Worm (Caenorhabditis elegans) whole organism, dauer: ENCODE measurements around the gene col-171.

Experiments
- unc-62 ChIP-seq: sonication (generic microtip); optimal IDR thresholded peaks from 2 replicates; lab custom pipeline; 2017; ENCODE audit warnings: missing biosample characterization, missing genetic modification reagents, missing genetic modification characterization

Gene col-171

DNA sequence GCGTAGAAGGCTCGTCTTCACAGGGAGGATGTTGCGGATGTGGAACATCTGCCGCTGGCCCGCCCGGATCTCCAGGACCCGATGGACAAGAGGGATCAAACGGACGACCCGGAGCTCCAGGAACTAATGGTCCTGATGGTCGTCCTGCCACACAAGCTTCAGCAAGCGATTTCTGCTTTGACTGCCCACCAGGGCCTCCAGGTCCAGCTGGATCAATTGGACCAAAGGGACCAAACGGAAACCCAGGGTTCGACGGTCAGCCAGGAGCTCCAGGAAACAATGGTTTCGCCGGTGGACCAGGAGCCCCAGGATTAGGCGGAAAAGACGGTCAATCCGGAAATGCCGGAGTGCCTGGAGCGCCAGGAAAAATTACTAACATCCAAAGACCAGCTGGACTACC lies 504 bp downstream of the col-171 start:
- no peak for TF ChIP-seq unc-62 (GFP tag; lab: Kevin White, UChicago)

DNA sequence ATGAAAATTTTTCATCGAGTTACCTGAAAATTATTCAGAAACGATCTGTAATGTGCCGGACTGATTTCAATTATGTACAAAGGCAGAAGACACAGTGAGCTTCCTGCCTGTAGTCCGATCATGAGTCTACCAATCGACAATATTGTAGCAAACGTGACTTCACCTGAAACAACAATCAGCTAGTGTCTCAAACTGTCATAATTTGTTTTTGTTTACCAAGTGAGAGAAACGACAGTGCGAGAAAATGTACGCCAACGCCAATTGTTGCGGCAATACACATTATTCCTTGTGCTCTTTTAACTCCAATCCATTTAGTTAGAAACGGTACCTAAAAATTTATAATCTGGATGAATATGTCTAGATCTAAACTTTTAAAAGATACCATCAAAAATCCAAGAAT lies 3.2 kb downstream of the col-171 start:
- TF ChIP-seq unc-62 (GFP tag; lab: Kevin White, UChicago), result no peak

DNA sequence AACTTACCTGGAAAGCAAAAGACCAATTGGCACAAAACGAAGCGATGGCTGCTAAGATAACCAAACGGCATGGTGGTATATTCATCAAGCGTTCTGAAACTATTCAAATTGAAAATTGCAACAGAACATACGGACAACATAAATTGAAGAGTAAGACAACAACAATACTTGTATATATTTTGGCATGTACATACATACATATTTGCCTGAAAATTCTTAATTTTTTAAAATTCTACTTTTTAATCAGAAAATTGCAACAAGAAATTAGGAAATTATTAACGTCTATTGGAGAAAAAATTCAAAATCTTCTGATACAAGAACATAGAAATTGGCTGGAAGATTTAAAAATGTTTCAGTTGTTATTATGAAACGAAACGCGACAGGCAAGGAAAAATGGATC lies 3.9 kb downstream of the col-171 start, which contains the start of gene C03B1.13:
Gene C03B1.13 (minus strand): TSS at position 101 of the 400 bp plus-strand sequence.
- no peak for TF ChIP-seq unc-62 (GFP tag; lab: Kevin White, UChicago)

DNA sequence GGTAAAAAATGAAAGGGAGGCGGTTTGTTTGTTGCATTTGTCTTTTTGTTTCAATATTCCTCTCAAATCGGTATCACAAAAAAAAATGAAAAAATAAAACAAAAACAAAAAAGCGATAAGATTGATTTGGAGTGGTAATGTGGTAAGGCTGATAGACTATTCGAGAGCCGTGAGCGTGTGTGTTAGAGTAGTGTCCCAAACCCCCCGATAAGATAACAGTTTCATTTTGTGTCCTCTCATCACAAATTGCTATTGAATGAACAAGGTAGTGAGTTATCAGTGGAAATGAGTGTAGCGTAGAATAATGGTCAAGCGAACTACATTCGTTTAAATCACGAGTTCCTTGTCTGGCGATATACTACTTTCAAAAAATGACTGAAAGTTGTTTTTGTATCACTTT lies 4.3 kb downstream of the col-171 start:
- TF ChIP-seq unc-62 (GFP tag; lab: Kevin White, UChicago), result no peak

DNA sequence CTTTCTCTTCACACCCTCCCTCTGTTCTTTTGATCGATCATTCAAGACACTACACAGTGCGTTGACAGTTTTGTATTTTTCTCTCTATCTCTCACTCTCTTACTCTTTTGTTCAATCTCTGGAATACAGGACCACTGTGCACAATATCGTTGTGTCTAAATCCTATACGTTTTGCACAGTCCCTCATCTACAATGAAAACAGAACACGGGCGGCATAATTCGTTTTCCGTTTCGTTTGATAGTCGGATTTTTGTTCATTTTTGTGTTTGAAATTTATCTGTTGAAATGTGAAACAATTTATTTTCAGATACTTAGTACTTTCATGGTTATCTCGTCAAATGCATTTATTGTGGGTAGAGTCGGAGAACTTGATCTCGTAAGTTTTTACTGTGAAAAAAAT lies 7.4 kb downstream of the col-171 start, which contains the start of gene C03B1.7:
Gene C03B1.7 (plus strand): TSS at position 301 of the 400 bp plus-strand sequence.
- no peak for TF ChIP-seq unc-62 (GFP tag; lab: Kevin White, UChicago)

ce11 chrX:6345785-6346184 lies 11.7 kb downstream of the col-171 start:
- no peak for TF ChIP-seq unc-62 (GFP tag; lab: Kevin White, UChicago)

ce11 chrX:6347013-6347412 lies 12.9 kb downstream of the col-171 start, which contains the start of gene C03B1.9:
C03B1.9 (minus strand) TSS chrX:6347113.
- TF ChIP-seq unc-62 (GFP tag; lab: Kevin White, UChicago), result no peak

ce11 chrX:6350016-6350415 lies 15.9 kb downstream of the col-171 start, which contains the start of gene C03B1.6:
C03B1.6 (plus strand) TSS chrX:6350316.
- TF ChIP-seq unc-62 (GFP tag; lab: Kevin White, UChicago), result no peak

ce11 chrX:6353763-6354162 lies 19.7 kb downstream of the col-171 start:
- TF ChIP-seq unc-62 (GFP tag; lab: Kevin White, UChicago), result no peak

DNA sequence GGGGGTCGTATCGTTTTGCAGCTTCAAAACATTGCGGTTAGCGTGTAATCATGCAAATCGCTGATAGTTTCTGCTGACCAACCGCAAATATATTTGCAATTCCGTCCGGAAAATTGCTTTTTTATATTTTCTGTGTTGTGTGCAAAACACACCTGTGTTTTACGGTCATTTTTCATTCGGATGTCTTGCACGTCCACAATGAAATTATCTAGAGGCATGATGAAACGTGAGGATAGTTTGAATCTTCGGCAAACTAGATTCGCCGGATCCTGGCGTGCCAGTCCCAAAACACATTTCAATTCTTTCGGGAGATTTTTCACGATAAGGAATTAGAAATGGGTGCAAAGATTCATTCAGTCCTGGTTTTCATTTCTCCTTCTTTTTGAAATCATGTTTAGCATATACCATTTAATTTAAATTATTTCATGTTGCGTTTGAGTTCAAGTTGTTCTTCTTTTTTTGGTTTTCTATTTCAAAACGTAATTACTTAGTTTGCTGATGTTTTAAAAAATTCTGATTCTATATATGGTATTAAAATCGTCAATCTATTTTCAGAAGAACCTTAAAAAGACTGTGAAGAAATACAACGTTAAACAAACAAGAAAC lies 21.0 kb downstream of the col-171 start, which contains the start of gene C03B1.5:
Gene C03B1.5 (plus strand): TSS at position 556 of the 606 bp plus-strand sequence.
- no peak for TF ChIP-seq unc-62 (GFP tag; lab: Kevin White, UChicago)

- TF ChIP-seq unc-62 (GFP tag; lab: Kevin White, UChicago), result no peak
Measured at ce11 chrX:6357772-6358171, 23.7 kb downstream of the col-171 start, which contains the start of gene C03B1.10. C03B1.10 (minus strand) TSS chrX:6357872.

DNA sequence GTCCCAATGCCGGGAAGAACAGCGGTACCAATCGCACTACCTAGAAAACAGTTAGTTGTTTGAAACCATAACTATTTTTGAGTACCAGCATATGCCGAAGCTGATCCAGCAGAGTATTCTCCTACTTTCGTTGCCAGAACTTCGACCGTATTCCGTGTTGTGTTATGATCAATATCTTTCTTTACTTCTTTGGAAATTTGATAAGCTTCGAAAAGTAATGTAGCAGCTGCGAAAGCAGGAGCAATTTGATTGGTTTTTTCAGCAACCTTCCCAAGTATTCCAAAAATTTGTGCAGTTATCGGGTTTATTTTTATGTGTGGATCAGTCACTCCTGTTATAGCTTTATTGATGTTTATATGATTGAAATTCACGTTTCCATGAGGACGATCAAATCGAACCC lies 26.0 kb downstream of the col-171 start:
- TF ChIP-seq unc-62 (GFP tag; lab: Kevin White, UChicago), result no peak

DNA sequence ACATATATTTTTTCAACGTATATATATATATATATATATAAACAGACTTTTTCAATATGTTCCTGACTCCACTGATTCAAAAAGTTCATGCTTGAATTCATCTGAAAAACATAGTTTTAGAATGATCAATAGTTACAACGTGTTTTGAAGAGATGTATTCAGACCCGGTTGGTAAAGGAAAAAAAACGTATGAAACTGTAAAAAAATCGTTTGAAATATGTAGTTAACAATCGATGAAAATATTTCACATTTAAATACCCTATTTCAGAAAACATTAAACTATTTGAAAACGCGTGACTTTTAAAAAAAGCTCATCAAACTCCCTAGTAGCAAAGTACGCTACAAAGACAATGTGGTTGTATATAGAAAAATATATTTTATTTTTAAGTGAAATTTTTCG lies 26.6 kb downstream of the col-171 start, which contains the start of gene C03B1.14:
Gene C03B1.14 (minus strand): TSS at position 101 of the 400 bp plus-strand sequence.
- no peak for TF ChIP-seq unc-62 (GFP tag; lab: Kevin White, UChicago)

DNA sequence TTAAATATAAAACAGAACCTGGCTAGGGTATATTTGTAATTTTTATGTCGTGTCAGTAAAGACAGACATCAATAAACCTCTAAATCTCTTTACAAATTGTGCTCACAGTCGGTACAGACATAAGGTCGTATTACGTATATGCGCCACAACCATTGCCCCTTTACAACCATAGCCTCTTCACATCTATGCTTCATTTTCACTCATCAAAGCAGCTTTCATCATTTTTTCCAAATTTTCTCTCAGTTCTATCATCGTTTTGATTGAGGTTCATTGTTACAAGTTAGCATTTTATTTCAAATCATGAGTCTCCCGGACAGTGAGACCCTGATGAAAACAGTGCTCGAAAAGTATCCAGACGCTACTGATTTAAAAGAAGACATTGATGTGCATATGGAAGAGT lies 30.1 kb downstream of the col-171 start, which contains the start of gene C03B1.4:
Gene C03B1.4 (plus strand): TSS at position 301 of the 400 bp plus-strand sequence.
- no peak for TF ChIP-seq unc-62 (GFP tag; lab: Kevin White, UChicago)

DNA sequence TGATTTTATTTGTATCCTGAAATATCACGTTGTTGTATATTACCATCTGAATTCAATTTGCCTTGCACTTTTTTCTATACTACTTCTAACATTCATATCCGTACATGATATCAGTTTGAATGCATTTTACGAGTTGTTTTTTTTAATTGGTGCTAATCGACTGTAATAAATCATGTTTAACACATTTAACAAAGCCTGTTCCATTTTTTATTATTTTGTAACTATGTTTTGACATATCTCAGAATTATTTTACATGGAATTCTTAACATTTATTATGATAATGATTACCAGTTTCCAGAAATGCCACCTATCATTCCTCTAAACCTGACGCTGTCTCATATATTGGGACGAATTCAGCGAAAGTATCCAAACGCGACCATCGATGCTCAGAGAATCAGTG lies 31.6 kb downstream of the col-171 start, which contains the start of gene C03B1.3:
Gene C03B1.3 (plus strand): TSS at position 301 of the 400 bp plus-strand sequence.
- TF ChIP-seq unc-62 (GFP tag; lab: Kevin White, UChicago), result no peak

DNA sequence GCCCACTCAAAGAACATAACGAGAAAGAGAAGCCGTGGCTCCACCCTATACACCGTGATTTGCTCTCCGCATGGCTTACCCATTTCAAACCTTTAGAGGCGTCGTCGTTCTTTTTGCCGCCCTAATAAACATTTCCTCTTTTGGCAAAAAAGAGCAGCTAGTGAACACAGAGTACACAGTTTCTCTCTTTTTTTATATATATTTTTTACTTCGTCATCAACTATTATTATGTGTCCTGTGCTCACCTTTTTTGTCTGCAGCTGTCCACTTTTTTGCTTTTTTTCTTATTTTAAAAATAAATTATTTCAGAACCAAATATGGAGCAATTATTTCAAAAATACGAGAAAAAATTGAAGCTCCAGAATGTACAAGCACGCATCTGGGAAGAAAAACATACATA lies 35.6 kb downstream of the col-171 start, which contains the start of gene C03B1.2:
Gene C03B1.2 (plus strand): TSS at position 301 of the 400 bp plus-strand sequence.
- TF ChIP-seq unc-62 (GFP tag; lab: Kevin White, UChicago), result no peak
